Fruit fly (Drosophila melanogaster): ENCODE data around the gene Sirt7.

Gene Sirt7

dm6 chr3R:29075631-29076398 is 20.1 kb downstream of the Sirt7 start (continued):
- no peak for TF ChIP-seq CG32772 (GFP tag; IDR thresholded peaks at IDR 0.05)
- peak; percentile 3; the same call in 1 of the 2 replicates for TF ChIP-seq Drgx (GFP tag; IDR thresholded peaks at IDR 0.05)
- no peak for TF ChIP-seq HLH4C (GFP tag; IDR thresholded peaks at IDR 0.05; ENCODE audit: partially characterized antibody)
- TF ChIP-seq hbn (GFP tag; IDR thresholded peaks at IDR 0.05; ENCODE audit: partially characterized antibody): no peak
- TF ChIP-seq CG11093 (GFP tag; IDR thresholded peaks at IDR 0.05): no peak
- no peak for TF ChIP-seq Dad (GFP tag; optimal IDR thresholded peaks at IDR 0.05)
- no peak for TF ChIP-seq dati (GFP tag; IDR thresholded peaks at IDR 0.05)
- no peak for TF ChIP-seq Scr (GFP tag; IDR thresholded peaks at IDR 0.05; ENCODE audit: partially characterized antibody)
- TF ChIP-seq CG18619 (GFP tag; optimal IDR thresholded peaks at IDR 0.05): no peak
- TF ChIP-seq Med (GFP tag): peak; percentile 40
- no peak for TF ChIP-seq CG5245 (GFP tag; optimal IDR thresholded peaks at IDR 0.05)
- TF ChIP-seq CG10321 (GFP tag; IDR thresholded peaks at IDR 0.05): no peak
- TF ChIP-seq CG12659 (GFP tag; optimal IDR thresholded peaks at IDR 0.05): peak; percentile 4
- peak; percentile 77 for TF ChIP-seq sens (GFP tag)
- no peak for TF ChIP-seq crc (GFP tag; optimal IDR thresholded peaks at IDR 0.05)
- TF ChIP-seq CG7556 (GFP tag; optimal IDR thresholded peaks at IDR 0.05): peak; percentile 45
- no peak for TF ChIP-seq fd64A (GFP tag; optimal IDR thresholded peaks at IDR 0.05)
- TF ChIP-seq unpg (GFP tag; optimal IDR thresholded peaks at IDR 0.05): peak; percentile 13
- no peak for TF ChIP-seq mirr (GFP tag; optimal IDR thresholded peaks at IDR 0.05)
- peak; percentile 38 for TF ChIP-seq CG13894 (tag; optimal IDR thresholded peaks at IDR 0.05)
- TF ChIP-seq CG31441 (GFP tag; IDR thresholded peaks at IDR 0.05): no peak
- no peak for TF ChIP-seq E2f2 (GFP tag; IDR thresholded peaks at IDR 0.05)
- peak; percentile 77 for TF ChIP-seq Ets65A (GFP tag)
- TF ChIP-seq CG32767 (GFP tag; IDR thresholded peaks at IDR 0.05): 0 out of 2 replicates have a peak, but pooled peaks have one; percentile 12
- no peak for TF ChIP-seq Dfd (GFP tag; optimal IDR thresholded peaks at IDR 0.05)
- TF ChIP-seq otp (GFP tag; IDR thresholded peaks at IDR 0.05): no peak
- TF ChIP-seq ase (GFP tag; IDR thresholded peaks at IDR 0.05): no peak
- TF ChIP-seq unc-4 (GFP tag; IDR thresholded peaks at IDR 0.05; ENCODE audit: partially characterized antibody): no peak
- TF ChIP-seq Pdp1 (GFP tag; optimal IDR thresholded peaks at IDR 0.05): peak in 1 of 2 experiments; percentile 1
- TF ChIP-seq Nf-YC (tag; optimal IDR thresholded peaks at IDR 0.05): peak; percentile 12
- no peak for TF ChIP-seq salm (tag; optimal IDR thresholded peaks at IDR 0.05)
- TF ChIP-seq onecut (GFP tag; IDR thresholded peaks at IDR 0.05): no peak
- TF ChIP-seq CG2712 (tag; optimal IDR thresholded peaks at IDR 0.05): peak; percentile 29
- TF ChIP-seq Hsf (GFP tag; optimal IDR thresholded peaks at IDR 0.05): peak; percentile 13
- no peak for TF ChIP-seq CG2875 (GFP tag; optimal IDR thresholded peaks at IDR 0.05)
- no peak for TF ChIP-seq CG18764 (GFP tag; optimal IDR thresholded peaks at IDR 0.05)
- TF ChIP-seq CG11560 (tag; IDR thresholded peaks at IDR 0.05): no peak
- TF ChIP-seq pnt (GFP tag; optimal IDR thresholded peaks at IDR 0.05): no peak
- TF ChIP-seq pum (GFP tag; optimal IDR thresholded peaks at IDR 0.05): no peak
- TF ChIP-seq CG1024 (GFP tag; IDR thresholded peaks at IDR 0.05): no peak
- no peak for TF ChIP-seq fd102C (GFP tag; optimal IDR thresholded peaks at IDR 0.05)
- TF ChIP-seq CG12236 (GFP tag; optimal IDR thresholded peaks at IDR 0.05): no peak
- TF ChIP-seq CG10654 (GFP tag; optimal IDR thresholded peaks at IDR 0.05): no peak
- peak; percentile 29; the same call in 1 of the 2 replicates for TF ChIP-seq Rfx (GFP tag; IDR thresholded peaks at IDR 0.05)
- no peak for TF ChIP-seq Trl (optimal IDR thresholded peaks at IDR 0.05)
- no peak for TF ChIP-seq Trl (GFP tag; optimal IDR thresholded peaks at IDR 0.05)
- TF ChIP-seq ac (GFP tag; optimal IDR thresholded peaks at IDR 0.05): no peak
- TF ChIP-seq maf-S (GFP tag; optimal IDR thresholded peaks at IDR 0.05): no peak
- TF ChIP-seq NFAT (GFP tag; IDR thresholded peaks at IDR 0.05): no peak
- TF ChIP-seq HLHmδ (GFP tag; optimal IDR thresholded peaks at IDR 0.05): no peak
- TF ChIP-seq trem (tag; optimal IDR thresholded peaks at IDR 0.05): no peak

Measured in whole organism, embryonic.